Fruit fly (Drosophila melanogaster) whole organism, embryonic: ENCODE measurements around the gene Sik2.
A peak's percentile ranks its signal among the peaks of the same experiment; 100 is the strongest.

ENCODE experiments used
- Atf6 ChIP-seq: fragments of 200-800 bp; sonication (Bioruptor generic); IDR thresholded peaks from 2 replicates; pipeline ENCODE4 v1.3.6; 2022; ENCODE audit warnings: missing biosample characterization, missing genetic modification characterization
- BtbVII ChIP-seq: fragments of 200-800 bp; sonication (Bioruptor generic); optimal IDR thresholded peaks from 3 replicates; lab custom pipeline; 2017; ENCODE audit warnings: missing biosample characterization, mild to moderate bottlenecking, missing genetic modification characterization
- CG12659 ChIP-seq: fragments of 200-800 bp; sonication (Bioruptor generic); optimal IDR thresholded peaks from 3 replicates; lab custom pipeline; 2017; ENCODE audit warnings: mild to moderate bottlenecking, missing biosample characterization, missing genetic modification reagents, missing genetic modification characterization
- CG15011 ChIP-seq: fragments of 200-800 bp; sonication (Bioruptor generic); optimal IDR thresholded peaks from 3 replicates; lab custom pipeline; 2018; ENCODE audit warnings: missing biosample characterization, mild to moderate bottlenecking, missing genetic modification characterization
- CG1603 ChIP-seq: fragments of 200-800 bp; sonication (Bioruptor generic); optimal IDR thresholded peaks from 2 replicates; lab custom pipeline; 2019; ENCODE audit warnings: missing biosample characterization, mild to moderate bottlenecking, missing genetic modification characterization, moderate library complexity
- CG1647 ChIP-seq: fragments of 200-800 bp; sonication (Bioruptor generic); optimal IDR thresholded peaks from 3 replicates; lab custom pipeline; 2016; ENCODE audit warnings: missing biosample characterization, missing genetic modification characterization
- CG18262 ChIP-seq: fragments of 200-800 bp; optimal IDR thresholded peaks from 3 replicates; lab custom pipeline; 2019; ENCODE audit warnings: missing biosample characterization, mild to moderate bottlenecking, missing genetic modification characterization, moderate library complexity
- CG30431 ChIP-seq: fragments of 200-800 bp; sonication (Bioruptor generic); optimal IDR thresholded peaks from 2 replicates; lab custom pipeline; 2017; ENCODE audit warnings: missing biosample characterization, missing genetic modification characterization
- CG6175 ChIP-seq: fragments of 200-800 bp; sonication (Bioruptor generic); IDR thresholded peaks from 3 replicates; pipeline ENCODE4 v1.3.6; 2022; ENCODE audit warnings: missing biosample characterization, missing genetic modification characterization
- CG6272 ChIP-seq: fragments of 200-800 bp; sonication (Bioruptor generic); IDR thresholded peaks from 2 replicates; pipeline ENCODE4 v1.3.6; 2022; ENCODE audit warnings: missing biosample characterization, missing genetic modification characterization
- CG8281 ChIP-seq: fragments of 200-800 bp; sonication (Bioruptor generic); optimal IDR thresholded peaks from 2 replicates; lab custom pipeline; 2018; ENCODE audit warnings: missing biosample characterization, mild to moderate bottlenecking, missing genetic modification characterization, moderate library complexity
- CG8924 ChIP-seq: fragments of 200-800 bp; optimal IDR thresholded peaks from 3 replicates; lab custom pipeline; 2019; ENCODE audit warnings: missing biosample characterization, mild to moderate bottlenecking, missing genetic modification characterization, moderate library complexity
- Chrac-16 ChIP-seq: fragments of 200-800 bp; sonication (Bioruptor generic); optimal IDR thresholded peaks from 3 replicates; lab custom pipeline; 2016; ENCODE audit warnings: missing biosample characterization, missing genetic modification characterization
- Doc3 ChIP-seq: fragments of 200-800 bp; sonication (Bioruptor generic); IDR thresholded peaks from 3 replicates; pipeline ENCODE4 v1.3.6; 2022; ENCODE audit warnings: missing biosample characterization, missing genetic modification characterization; ENCODE audit not compliant: partially characterized antibody
- Drgx ChIP-seq: fragments of 200-800 bp; sonication (Bioruptor generic); IDR thresholded peaks from 2 replicates; pipeline ENCODE4 v1.3.6; 2022; ENCODE audit warnings: missing biosample characterization, missing genetic modification characterization
- E2f1 ChIP-seq: fragments of 200-800 bp; sonication (Bioruptor generic); IDR thresholded peaks from 2 replicates; pipeline ENCODE4 v1.3.6; 2022; ENCODE audit warnings: missing biosample characterization, missing genetic modification characterization
- Eip74EF ChIP-seq, 2 experiments: fragments of 200-800 bp in 1 of 2; fragments of >200 bp in 1 of 2; sonication (Bioruptor generic) in 1 of 2; optimal IDR thresholded peaks; 2 replicates each; lab custom pipeline; 2017 to 2019; ENCODE audit warnings: missing biosample characterization in 2 of 2, missing genetic modification characterization in 2 of 2, mild to moderate bottlenecking in 1 of 2, moderate library complexity in 1 of 2
- Elba2 ChIP-seq: fragments of 200-800 bp; sonication (Bioruptor generic); optimal IDR thresholded peaks from 3 replicates; lab custom pipeline; 2016; ENCODE audit warnings: missing biosample characterization, missing genetic modification characterization
- HLH4C ChIP-seq: fragments of 200-800 bp; sonication (Bioruptor generic); IDR thresholded peaks from 3 replicates; pipeline ENCODE4 v1.3.6; 2022; ENCODE audit warnings: missing biosample characterization, missing genetic modification characterization; ENCODE audit not compliant: partially characterized antibody
- HLH54F ChIP-seq: fragments of 200-800 bp; sonication (Bioruptor generic); optimal IDR thresholded peaks from 3 replicates; lab custom pipeline; 2016; ENCODE audit warnings: missing biosample characterization, missing genetic modification characterization
- Hey ChIP-seq: fragments of 200-800 bp; sonication (Bioruptor generic); optimal IDR thresholded peaks from 3 replicates; lab custom pipeline; 2018; ENCODE audit warnings: missing biosample characterization, mild to moderate bottlenecking, missing genetic modification characterization
- Lhr ChIP-seq: fragments of 200-800 bp; sonication (Bioruptor generic); optimal IDR thresholded peaks from 3 replicates; lab custom pipeline; 2017; ENCODE audit warnings: mild to moderate bottlenecking, missing biosample characterization, missing genetic modification reagents, missing genetic modification characterization
- Lim3 ChIP-seq: fragments of 200-800 bp; sonication (Bioruptor generic); IDR thresholded peaks from 2 replicates; pipeline ENCODE4 v1.3.6; 2022; ENCODE audit warnings: missing biosample characterization, missing genetic modification characterization
- NC2β ChIP-seq: fragments of 200-800 bp; sonication (Bioruptor generic); optimal IDR thresholded peaks from 2 replicates; lab custom pipeline; 2016; ENCODE audit warnings: missing biosample characterization, missing genetic modification characterization
- Ravus ChIP-seq: fragments of 200-800 bp; sonication (Bioruptor generic); IDR thresholded peaks from 2 replicates; pipeline ENCODE4 v1.3.6; 2022; ENCODE audit warnings: missing biosample characterization, missing genetic modification characterization
- Sox100B ChIP-seq: fragments of 200-800 bp; sonication (Bioruptor generic); optimal IDR thresholded peaks from 3 replicates; lab custom pipeline; 2018; ENCODE audit warnings: missing biosample characterization, mild to moderate bottlenecking, missing genetic modification characterization
- Ssrp ChIP-seq: fragments of 200-800 bp; sonication (Bioruptor generic); optimal IDR thresholded peaks from 2 replicates; lab custom pipeline; 2018; ENCODE audit warnings: missing biosample characterization, mild to moderate bottlenecking, missing genetic modification characterization, moderate library complexity
- Stat92E ChIP-seq, 3 experiments: fragments of >200 bp in 2 of 3; fragments of 200-800 bp in 1 of 3; sonication (Bioruptor generic) in 1 of 3; optimal IDR thresholded peaks; 2 replicates each; lab custom pipeline; 2017 to 2019; ENCODE audit warnings: missing biosample characterization in 3 of 3, missing genetic modification characterization in 3 of 3, mild to moderate bottlenecking in 1 of 3, moderate library complexity in 1 of 3
- chif ChIP-seq, 2 experiments: fragments of 200-800 bp; sonication (Bioruptor generic); optimal IDR thresholded peaks; 3 replicates each; lab custom pipeline; 2016; ENCODE audit warnings: missing biosample characterization in 2 of 2, missing genetic modification characterization in 2 of 2
- disco-r ChIP-seq: fragments of 200-800 bp; sonication (Bioruptor generic); optimal IDR thresholded peaks from 2 replicates; lab custom pipeline; 2016; ENCODE audit warnings: missing biosample characterization, missing genetic modification characterization
- ham ChIP-seq: fragments of 200-800 bp; sonication (Bioruptor generic); IDR thresholded peaks from 2 replicates; pipeline ENCODE4 v1.3.6; 2022; ENCODE audit warnings: missing biosample characterization, missing genetic modification characterization
- hkb ChIP-seq, 2 experiments: fragments of 200-800 bp in 1 of 2; fragments of >200 bp in 1 of 2; sonication (Bioruptor generic) in 1 of 2; IDR thresholded peaks in 1 of 2; optimal IDR thresholded peaks in 1 of 2; 2 replicates each; pipeline versions ENCODE4 v1.3.6 to Lab custom; 2017 to 2022; ENCODE audit warnings: missing biosample characterization in 1 of 2, missing genetic modification characterization in 1 of 2
- jing ChIP-seq: fragments of 200-800 bp; sonication (Bioruptor generic); optimal IDR thresholded peaks from 2 replicates; lab custom pipeline; 2018; ENCODE audit warnings: missing biosample characterization, mild to moderate bottlenecking, missing genetic modification characterization
- lab ChIP-seq: fragments of 200-800 bp; sonication (Bioruptor generic); optimal IDR thresholded peaks from 3 replicates; lab custom pipeline; 2017; ENCODE audit warnings: missing biosample characterization, missing genetic modification characterization, mild to moderate bottlenecking, moderate library complexity, missing genetic modification reagents
- odd ChIP-seq: fragments of 200-800 bp; sonication (Bioruptor generic); optimal IDR thresholded peaks from 2 replicates; lab custom pipeline; 2017; ENCODE audit warnings: missing biosample characterization, mild to moderate bottlenecking, missing genetic modification characterization
- onecut ChIP-seq: fragments of 200-800 bp; sonication (Bioruptor generic); IDR thresholded peaks from 2 replicates; pipeline ENCODE4 v1.3.6; 2022; ENCODE audit warnings: missing biosample characterization, missing genetic modification characterization
- p53 ChIP-seq: fragments of 200-800 bp; sonication (Bioruptor generic); optimal IDR thresholded peaks from 2 replicates; lab custom pipeline; 2016; ENCODE audit warnings: missing biosample characterization, missing genetic modification characterization
- salm ChIP-seq: fragments of 200-800 bp; sonication (Bioruptor generic); optimal IDR thresholded peaks from 2 replicates; lab custom pipeline; 2018; ENCODE audit warnings: missing biosample characterization, mild to moderate bottlenecking, missing genetic modification characterization
- sens ChIP-seq: fragments of 200-800 bp; sonication (Bioruptor generic); peaks from one replicate; lab custom pipeline; 2016; ENCODE audit warnings: missing biosample characterization, missing genetic modification characterization
- slou ChIP-seq: fragments of 200-800 bp; sonication (Bioruptor generic); optimal IDR thresholded peaks from 3 replicates; lab custom pipeline; 2016; ENCODE audit warnings: missing biosample characterization, missing genetic modification characterization
- slp2 ChIP-seq: fragments of 200-800 bp; sonication (Bioruptor generic); optimal IDR thresholded peaks from 2 replicates; lab custom pipeline; 2016; ENCODE audit warnings: missing biosample characterization, missing genetic modification characterization
- sob ChIP-seq: fragments of 200-800 bp; sonication (Bioruptor generic); IDR thresholded peaks from 2 replicates; pipeline ENCODE4 v1.3.6; 2022; ENCODE audit warnings: missing biosample characterization, missing genetic modification characterization
- tin ChIP-seq: fragments of 200-800 bp; sonication (Bioruptor generic); optimal IDR thresholded peaks from 3 replicates; lab custom pipeline; 2016; ENCODE audit warnings: missing biosample characterization, missing genetic modification characterization
- tna ChIP-seq: fragments of 200-800 bp; sonication (Bioruptor generic); IDR thresholded peaks from 2 replicates; pipeline ENCODE4 v1.3.6; 2022; ENCODE audit warnings: missing biosample characterization, missing genetic modification characterization; ENCODE audit not compliant: partially characterized antibody
- trem ChIP-seq: fragments of 200-800 bp; optimal IDR thresholded peaks from 3 replicates; lab custom pipeline; 2019; ENCODE audit warnings: missing biosample characterization, mild to moderate bottlenecking, missing genetic modification characterization, moderate library complexity
- trh ChIP-seq: fragments of 200-800 bp; sonication (Bioruptor generic); optimal IDR thresholded peaks from 2 replicates; lab custom pipeline; 2016; ENCODE audit warnings: missing biosample characterization, missing genetic modification characterization
- vnd ChIP-seq: fragments of 200-800 bp; sonication (Bioruptor generic); IDR thresholded peaks from 3 replicates; pipeline ENCODE4 v1.3.6; 2022; ENCODE audit warnings: missing biosample characterization, missing genetic modification characterization; ENCODE audit not compliant: partially characterized antibody
- wdn ChIP-seq: fragments of 200-800 bp; sonication (Bioruptor generic); IDR thresholded peaks from 2 replicates; pipeline ENCODE4 v1.3.6; 2022; ENCODE audit warnings: missing biosample characterization, missing genetic modification characterization
- zen2 ChIP-seq: fragments of 200-800 bp; sonication (Bioruptor generic); IDR thresholded peaks from 3 replicates; pipeline ENCODE4 v1.3.6; 2022; ENCODE audit warnings: missing biosample characterization, missing genetic modification characterization; ENCODE audit not compliant: partially characterized antibody
- zf30C ChIP-seq: fragments of 200-800 bp; sonication (Bioruptor generic); optimal IDR thresholded peaks from 3 replicates; lab custom pipeline; 2018; ENCODE audit warnings: missing biosample characterization, mild to moderate bottlenecking, missing genetic modification characterization

Sik2 gene

DNA sequence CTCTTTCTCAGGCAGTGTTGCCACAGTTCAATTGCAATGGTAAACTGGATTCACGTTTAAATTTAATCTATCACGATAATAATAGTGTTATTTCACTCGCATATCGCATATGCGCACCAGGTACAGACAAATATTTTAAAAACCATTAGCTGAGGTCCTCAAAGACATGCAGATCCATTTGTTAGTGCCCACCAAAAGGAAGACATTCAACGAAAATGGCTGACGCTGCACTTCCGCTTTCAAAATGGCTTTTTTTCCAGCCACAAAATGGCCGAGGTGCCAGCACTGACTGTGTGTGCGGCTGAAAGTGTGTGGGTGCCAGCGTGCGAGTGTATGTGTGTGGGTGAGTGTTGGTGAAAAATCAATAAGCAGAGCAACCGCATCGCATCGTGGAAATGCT lies 596 bp downstream of the Sik2 start (continued):
- no peak for TF ChIP-seq CG8281 (tag; lab: Kevin White, UChicago)
- no peak for TF ChIP-seq zen2 (GFP tag; lab: Robert Waterston, UW)
- no peak for TF ChIP-seq p53 (GFP tag; lab: Kevin White, UChicago)
- no peak for TF ChIP-seq Ravus
- no peak for TF ChIP-seq NC2β
- TF ChIP-seq CG1603 (tag; lab: Kevin White, UChicago) = no peak
- TF ChIP-seq HLH54F (GFP tag; lab: Kevin White, UChicago) = no peak
- TF ChIP-seq chif (GFP tag; optimal IDR thresholded peaks at IDR 0.05; lab: Kevin White, UChicago) = no peak
- TF ChIP-seq CG1647 = no peak
- TF ChIP-seq hkb (optimal IDR thresholded peaks at IDR 0.05; lab: Kevin White, UChicago) = no peak
- TF ChIP-seq hkb (GFP tag; IDR thresholded peaks at IDR 0.05; lab: Robert Waterston, UW) = no peak; the same call in 1 of the 2 replicates
- no peak for TF ChIP-seq Chrac-16
- no peak for TF ChIP-seq Stat92E (GFP tag; optimal IDR thresholded peaks at IDR 0.05; lab: Kevin White, UChicago)
- no peak for TF ChIP-seq wdn (GFP tag; lab: Robert Waterston, UW)
- TF ChIP-seq odd = peak; percentile 57
- TF ChIP-seq Drgx (GFP tag; lab: Robert Waterston, UW) = peak; percentile 8; the same call in 1 of the 2 replicates
- no peak for TF ChIP-seq CG30431 (GFP tag; lab: Kevin White, UChicago)
- TF ChIP-seq CG18262 = peak; percentile 48
- TF ChIP-seq BtbVII = peak; percentile 36
- TF ChIP-seq disco-r (GFP tag; lab: Kevin White, UChicago) = no peak
- TF ChIP-seq Lhr (GFP tag; lab: Kevin White, UChicago) = peak; percentile 1
- 0 out of 2 replicates have a peak, but pooled peaks have one; percentile 34 for TF ChIP-seq sob (GFP tag; lab: Robert Waterston, UW)
- no peak for TF ChIP-seq Sox100B (GFP tag; lab: Kevin White, UChicago)
- peak; percentile 35 for TF ChIP-seq CG15011 (GFP tag; lab: Kevin White, UChicago)
- no peak for TF ChIP-seq vnd
- TF ChIP-seq Lim3 (GFP tag; lab: Robert Waterston, UW) = no peak
- TF ChIP-seq tin (GFP tag; lab: Kevin White, UChicago) = no peak
- no peak for TF ChIP-seq CG6175 (GFP tag; lab: Robert Waterston, UW)
- no peak for TF ChIP-seq trem (tag; lab: Kevin White, UChicago)
- no peak for TF ChIP-seq ham (GFP tag; lab: Robert Waterston, UW)
- peak in 1 of 2 experiments; percentile 91 for TF ChIP-seq Eip74EF (GFP tag; optimal IDR thresholded peaks at IDR 0.05; lab: Kevin White, UChicago)
- no peak for TF ChIP-seq E2f1 (GFP tag; lab: Robert Waterston, UW)
- TF ChIP-seq tna (GFP tag; lab: Robert Waterston, UW) = no peak
- no peak for TF ChIP-seq slou (GFP tag; lab: Kevin White, UChicago)
- no peak for TF ChIP-seq CG6272 (GFP tag; lab: Robert Waterston, UW)
- TF ChIP-seq jing (GFP tag; lab: Kevin White, UChicago) = no peak
- TF ChIP-seq Elba2 (GFP tag; lab: Kevin White, UChicago) = no peak
- no peak for TF ChIP-seq salm (tag; lab: Kevin White, UChicago)
- no peak for TF ChIP-seq Doc3 (GFP tag; lab: Robert Waterston, UW)
- TF ChIP-seq HLH4C = no peak
- peak; percentile 35 for TF ChIP-seq lab
- TF ChIP-seq CG12659 (GFP tag; lab: Kevin White, UChicago) = peak; percentile 28
- no peak for TF ChIP-seq zf30C (GFP tag; lab: Kevin White, UChicago)
- no peak for TF ChIP-seq slp2 (GFP tag; lab: Kevin White, UChicago)
- TF ChIP-seq Hey (tag; lab: Kevin White, UChicago) = no peak
- peak; percentile 40 for TF ChIP-seq CG8924
- peak; percentile 99 for TF ChIP-seq onecut
- peak; percentile 84 for TF ChIP-seq sens (GFP tag; lab: Kevin White, UChicago)
- TF ChIP-seq Atf6 (GFP tag; lab: Robert Waterston, UW) = 0 out of 2 replicates have a peak, but pooled peaks have one; percentile 24
- no peak for TF ChIP-seq trh
- no peak for TF ChIP-seq Ssrp (tag; lab: Kevin White, UChicago)
